Worm (Caenorhabditis elegans): ENCODE results near the gene Y43F8B.17.

DNA sequence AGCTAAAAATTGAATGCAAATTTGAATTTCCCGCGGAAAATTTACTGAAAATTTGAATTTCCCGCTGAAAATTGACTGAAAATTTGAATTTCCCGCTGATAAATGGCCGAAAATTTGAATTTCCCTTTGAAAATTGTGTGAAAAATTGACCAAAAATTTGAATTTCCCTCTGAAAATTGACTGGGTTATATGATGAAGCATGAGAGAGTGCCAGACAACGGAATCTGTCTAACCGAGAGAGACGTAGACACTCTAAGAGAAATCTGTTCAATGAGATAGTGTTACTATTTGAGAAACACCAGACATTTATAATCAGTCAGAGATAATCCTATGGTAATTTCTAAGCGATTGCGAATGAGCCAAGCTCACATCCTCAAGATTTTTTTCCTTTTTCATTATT, 7.2 kb upstream of the Y43F8B.17 start:
- TF ChIP-seq pes-1 (GFP tag; IDR thresholded peaks at IDR 0.05): no peak
- no peak for TF ChIP-seq flt-1 (GFP tag; IDR thresholded peaks at IDR 0.05)

Measured in whole organism, early embryonic.